Worm (Caenorhabditis elegans) whole organism, young adult: ENCODE results near the gene gst-9.
A peak's percentile ranks its signal among the peaks of the same experiment; 100 is the strongest.

Experiments
- C06A6.2 ChIP-seq: fragments of 200-800 bp; sonication (Bioruptor generic); conservative IDR thresholded peaks from 2 replicates; pipeline ENCODE4 v1.3.6; 2022; ENCODE audit warnings: missing genetic modification characterization, missing compliant biosample characterization
- F33H1.4 ChIP-seq: fragments of 200-800 bp; sonication (Bioruptor generic); IDR thresholded peaks from 2 replicates; pipeline ENCODE4 v1.3.6; 2022; ENCODE audit warnings: missing genetic modification reagents, missing genetic modification characterization, missing compliant biosample characterization
- F52B5.7 ChIP-seq: sonication (generic microtip); optimal IDR thresholded peaks from 2 replicates; lab custom pipeline; 2016; ENCODE audit warnings: mild to moderate bottlenecking, missing genetic modification characterization, missing compliant biosample characterization
- F57C9.4 ChIP-seq: sonication (generic microtip); optimal IDR thresholded peaks from 2 replicates; lab custom pipeline; 2017; ENCODE audit warnings: mild to moderate bottlenecking, missing genetic modification characterization, missing compliant biosample characterization
- Y53G8AR.9 ChIP-seq: fragments of 200-800 bp; sonication (Bioruptor generic); conservative IDR thresholded peaks from 2 replicates; pipeline ENCODE4 v1.3.6; 2022; ENCODE audit warnings: missing genetic modification reagents, missing genetic modification characterization, missing compliant biosample characterization
- Y56A3A.18 ChIP-seq: fragments of 200-800 bp; sonication (Bioruptor generic); IDR thresholded peaks from 2 replicates; pipeline ENCODE4 v1.3.6; 2022; ENCODE audit warnings: missing genetic modification reagents, missing genetic modification characterization, missing compliant biosample characterization
- Y67H2A.10 ChIP-seq: fragments of 200-800 bp; sonication (Bioruptor generic); conservative IDR thresholded peaks from 2 replicates; pipeline ENCODE4 v1.3.6; 2022; ENCODE audit warnings: missing genetic modification reagents, missing genetic modification characterization, missing compliant biosample characterization
- ama-1 ChIP-seq, 3 experiments: fragments of 150-350 bp in 1 of 3; sonication (generic microtip) in 2 of 3; optimal IDR thresholded peaks; 2 replicates each; lab custom pipeline; 2014 to 2018; ENCODE audit warnings: missing biosample characterization in 2 of 3, missing genetic modification characterization in 2 of 3, missing genetic modification reagents in 2 of 3
- aptf-3 ChIP-seq: fragments of 200-800 bp; sonication (Bioruptor generic); IDR thresholded peaks from 2 replicates; pipeline ENCODE4 v1.3.6; 2022; ENCODE audit warnings: missing genetic modification characterization, missing compliant biosample characterization
- athp-1 ChIP-seq: sonication (generic microtip); optimal IDR thresholded peaks from 2 replicates; lab custom pipeline; 2017; ENCODE audit warnings: mild to moderate bottlenecking, missing genetic modification characterization, missing compliant biosample characterization
- bed-1 ChIP-seq: fragments of 200-800 bp; sonication (Bioruptor generic); IDR thresholded peaks from 2 replicates; pipeline ENCODE4 v1.3.6; 2022; ENCODE audit warnings: missing genetic modification reagents, missing genetic modification characterization, missing compliant biosample characterization
- cebp-1 ChIP-seq, 2 experiments: fragments of 200-800 bp in 1 of 2; sonication (Bioruptor generic) in 1 of 2; sonication (generic microtip) in 1 of 2; IDR thresholded peaks in 1 of 2; optimal IDR thresholded peaks in 1 of 2; 2 replicates each; pipeline versions ENCODE4 v1.3.6 to Lab custom; 2017 to 2022; ENCODE audit warnings: missing compliant biosample characterization in 2 of 2, missing genetic modification characterization in 2 of 2, mild to moderate bottlenecking in 1 of 2, missing genetic modification reagents in 1 of 2, moderate library complexity in 1 of 2
- ceh-40 ChIP-seq: fragments of 200-800 bp; sonication (Bioruptor generic); IDR thresholded peaks from 2 replicates; pipeline ENCODE4 v1.3.6; 2022; ENCODE audit warnings: missing genetic modification characterization, missing compliant biosample characterization
- ceh-58 ChIP-seq: fragments of 200-800 bp; sonication (Bioruptor generic); IDR thresholded peaks from 2 replicates; pipeline ENCODE4 v1.3.6; 2022; ENCODE audit warnings: missing genetic modification characterization, missing compliant biosample characterization
- ceh-79 ChIP-seq: sonication (generic microtip); optimal IDR thresholded peaks from 2 replicates; lab custom pipeline; 2017; ENCODE audit warnings: mild to moderate bottlenecking, missing genetic modification characterization, missing compliant biosample characterization
- chd-7 ChIP-seq: sonication (generic microtip); optimal IDR thresholded peaks from 2 replicates; lab custom pipeline; 2016; ENCODE audit warnings: mild to moderate bottlenecking, missing genetic modification characterization, moderate library complexity, missing compliant biosample characterization
- dox-1 ChIP-seq: fragments of 200-800 bp; sonication (Bioruptor generic); IDR thresholded peaks from 2 replicates; pipeline ENCODE4 v1.3.6; 2022; ENCODE audit warnings: missing genetic modification reagents, missing genetic modification characterization, missing compliant biosample characterization
- egl-44 ChIP-seq: fragments of 200-800 bp; sonication (Bioruptor generic); IDR thresholded peaks from 2 replicates; pipeline ENCODE4 v1.3.6; 2022; ENCODE audit warnings: missing genetic modification reagents, missing genetic modification characterization, missing compliant biosample characterization
- egrh-3 ChIP-seq: fragments of 200-800 bp; sonication (Bioruptor generic); IDR thresholded peaks from 2 replicates; pipeline ENCODE4 v1.3.6; 2022; ENCODE audit warnings: missing genetic modification reagents, missing genetic modification characterization, missing compliant biosample characterization
- ekl-4 ChIP-seq: fragments of 200-800 bp; sonication (Bioruptor generic); IDR thresholded peaks from 2 replicates; pipeline ENCODE4 v1.3.6; 2022; ENCODE audit warnings: missing genetic modification reagents, missing genetic modification characterization, missing compliant biosample characterization
- fkh-3 ChIP-seq: sonication (generic microtip); optimal IDR thresholded peaks from 2 replicates; lab custom pipeline; 2016; ENCODE audit warnings: mild to moderate bottlenecking, missing genetic modification characterization, missing compliant biosample characterization
- hlh-12 ChIP-seq: sonication (generic microtip); optimal IDR thresholded peaks from 2 replicates; lab custom pipeline; 2016; ENCODE audit warnings: missing genetic modification characterization, missing compliant biosample characterization
- hmg-1.2 ChIP-seq: fragments of 200-800 bp; sonication (Bioruptor generic); IDR thresholded peaks from 2 replicates; pipeline ENCODE4 v1.3.6; 2022; ENCODE audit warnings: missing genetic modification reagents, missing genetic modification characterization, missing compliant biosample characterization
- hmg-20 ChIP-seq: fragments of 200-800 bp; sonication (Bioruptor generic); IDR thresholded peaks from 2 replicates; pipeline ENCODE4 v1.3.6; 2022; ENCODE audit warnings: missing genetic modification reagents, missing genetic modification characterization, missing compliant biosample characterization
- let-526 ChIP-seq: fragments of 200-800 bp; sonication (Bioruptor generic); IDR thresholded peaks from 2 replicates; pipeline ENCODE4 v1.3.6; 2022; ENCODE audit warnings: missing genetic modification reagents, missing genetic modification characterization, missing compliant biosample characterization
- lin-35 ChIP-seq, 3 experiments: fragments of 150-350 bp in 2 of 3; sonication (generic microtip) in 1 of 3; optimal IDR thresholded peaks; 2 replicates each; lab custom pipeline; 2014 to 2018; ENCODE audit warnings: missing biosample characterization in 3 of 3, missing genetic modification characterization in 3 of 3, missing genetic modification reagents in 3 of 3
- lin-40 ChIP-seq: sonication (generic microtip); optimal IDR thresholded peaks from 2 replicates; lab custom pipeline; 2016; ENCODE audit warnings: missing genetic modification characterization, mild to moderate bottlenecking, missing compliant biosample characterization, missing genotype, missing genetic modification reagents
- lsl-1 ChIP-seq: fragments of 200-800 bp; sonication (Bioruptor generic); optimal IDR thresholded peaks from 2 replicates; lab custom pipeline; 2018; ENCODE audit warnings: mild to moderate bottlenecking, missing genetic modification characterization, moderate library complexity, missing compliant biosample characterization
- lsy-27 ChIP-seq: sonication (generic microtip); optimal IDR thresholded peaks from 2 replicates; lab custom pipeline; 2017; ENCODE audit warnings: missing genetic modification characterization, mild to moderate bottlenecking, missing compliant biosample characterization, antibody characterized with exemption, missing genotype, borderline replicate concordance; ENCODE audit not compliant: insufficient read depth
- madf-10 ChIP-seq: sonication (generic microtip); optimal IDR thresholded peaks from 2 replicates; lab custom pipeline; 2016; ENCODE audit warnings: mild to moderate bottlenecking, missing genetic modification characterization, missing compliant biosample characterization
- madf-6 ChIP-seq: fragments of 200-800 bp; sonication (Bioruptor generic); IDR thresholded peaks from 2 replicates; pipeline ENCODE4 v1.3.6; 2022; ENCODE audit warnings: missing genetic modification reagents, missing genetic modification characterization, missing compliant biosample characterization
- nfya-2 ChIP-seq: fragments of 200-800 bp; sonication (Bioruptor generic); IDR thresholded peaks from 2 replicates; pipeline ENCODE4 v1.3.6; 2022; ENCODE audit warnings: missing genetic modification reagents, missing genetic modification characterization, missing compliant biosample characterization
- nhr-27 ChIP-seq: fragments of 200-800 bp; sonication (Bioruptor generic); optimal IDR thresholded peaks from 2 replicates; lab custom pipeline; 2018; ENCODE audit warnings: mild to moderate bottlenecking, missing genetic modification characterization, moderate library complexity, missing compliant biosample characterization
- pha-4 ChIP-seq: fragments of 150-350 bp; sonication (generic microtip); optimal IDR thresholded peaks from 2 replicates; lab custom pipeline; 2014; ENCODE audit warnings: missing biosample characterization, missing genetic modification reagents, missing genetic modification characterization
- sea-2 ChIP-seq: fragments of 200-800 bp; sonication (Bioruptor generic); IDR thresholded peaks from 2 replicates; pipeline ENCODE4 v1.3.6; 2022; ENCODE audit warnings: missing genetic modification characterization, missing compliant biosample characterization
- snpc-1.3 ChIP-seq: sonication (generic microtip); optimal IDR thresholded peaks from 2 replicates; lab custom pipeline; 2017; ENCODE audit warnings: missing genetic modification characterization, mild to moderate bottlenecking, missing compliant biosample characterization, antibody characterized with exemption, moderate library complexity, missing genotype, missing genetic modification reagents; ENCODE audit not compliant: insufficient read depth
- tlf-1 ChIP-seq: fragments of 200-800 bp; sonication (Bioruptor generic); optimal IDR thresholded peaks from 2 replicates; lab custom pipeline; 2018; ENCODE audit warnings: mild to moderate bottlenecking, missing genetic modification characterization, missing compliant biosample characterization
- unc-62 ChIP-seq: fragments of 150-350 bp; optimal IDR thresholded peaks from 2 replicates; lab custom pipeline; 2014; ENCODE audit warnings: missing biosample characterization, missing genetic modification reagents, missing genetic modification characterization
- zim-3 ChIP-seq: sonication (generic microtip); optimal IDR thresholded peaks from 2 replicates; lab custom pipeline; 2017; ENCODE audit warnings: mild to moderate bottlenecking, missing genetic modification characterization, moderate library complexity, missing compliant biosample characterization
- ztf-18 ChIP-seq: sonication (generic microtip); optimal IDR thresholded peaks from 2 replicates; lab custom pipeline; 2016; ENCODE audit warnings: missing genotype, mild to moderate bottlenecking, missing genetic modification characterization, missing compliant biosample characterization
- ztf-28 ChIP-seq: fragments of 200-800 bp; sonication (Bioruptor generic); IDR thresholded peaks from 2 replicates; pipeline ENCODE4 v1.3.6; 2022; ENCODE audit warnings: missing genetic modification reagents, missing genetic modification characterization, missing compliant biosample characterization

The gst-9 gene

ce11 chrII:4904277-4904676 is 12.9 kb downstream of the gst-9 start (continued):
- peak; percentile 9 for TF ChIP-seq chd-7 (tag; lab: Kevin White, UChicago)
- peak; percentile 94 for TF ChIP-seq hmg-1.2 (GFP tag; lab: Robert Waterston, UW)
- TF ChIP-seq zim-3, result no peak
- TF ChIP-seq snpc-1.3 (tag; lab: Kevin White, UChicago), result peak; percentile 58
- peak; percentile 32; the same call in 1 of the 2 replicates for TF ChIP-seq let-526 (GFP tag; lab: Robert Waterston, UW)
- TF ChIP-seq hmg-20 (GFP tag; lab: Robert Waterston, UW), result no peak
- no peak for TF ChIP-seq fkh-3 (tag; lab: Kevin White, UChicago)
- no peak for TF ChIP-seq Y56A3A.18 (GFP tag; lab: Robert Waterston, UW)
- TF ChIP-seq nfya-2 (GFP tag; lab: Robert Waterston, UW), result no peak
- no peak for TF ChIP-seq sea-2 (GFP tag; lab: Robert Waterston, UW)

- no peak for TF ChIP-seq lsl-1
- no peak for TF ChIP-seq egrh-3 (GFP tag; lab: Robert Waterston, UW)
- no peak for TF ChIP-seq bed-1 (GFP tag; lab: Robert Waterston, UW)
- peak; percentile 7 for TF ChIP-seq pha-4
- TF ChIP-seq ceh-58 (GFP tag; lab: Robert Waterston, UW), result no peak
- no peak for TF ChIP-seq cebp-1 (GFP tag; IDR thresholded peaks at IDR 0.05; lab: Robert Waterston, UW)
- no peak for TF ChIP-seq cebp-1 (tag; optimal IDR thresholded peaks at IDR 0.05; lab: Kevin White, UChicago)
- no peak for TF ChIP-seq Y56A3A.18 (GFP tag; lab: Robert Waterston, UW)
- TF ChIP-seq madf-10, result no peak
- TF ChIP-seq madf-6 (GFP tag; lab: Robert Waterston, UW), result no peak
- TF ChIP-seq ceh-40 (GFP tag; lab: Robert Waterston, UW), result no peak
- TF ChIP-seq ztf-28 (GFP tag; lab: Robert Waterston, UW), result no peak
- TF ChIP-seq F52B5.7, result no peak
- TF ChIP-seq lin-40 (tag; lab: Kevin White, UChicago), result no peak
- TF ChIP-seq Y67H2A.10, result no peak
- peak; percentile 67 for TF ChIP-seq unc-62 (GFP tag; lab: Kevin White, UChicago)
- no peak for TF ChIP-seq lin-35 (GFP tag; optimal IDR thresholded peaks at IDR 0.05; lab: Kevin White, UChicago)
Observed at ce11 chrII:4904778-4905177, 13.4 kb downstream of the gst-9 start, which contains the start of gene btbd-10. btbd-10 (plus strand) TSS chrII:4905008.

- TF ChIP-seq F33H1.4 (GFP tag; lab: Robert Waterston, UW) (peak; percentile 50; the same call in 1 of the 2 replicates), nhr-27 (tag; lab: Kevin White, UChicago) (no peak), lsy-27 (tag; lab: Kevin White, UChicago) (no peak), ztf-18 (tag; lab: Kevin White, UChicago) (no peak), athp-1 (no peak), egl-44 (GFP tag; lab: Robert Waterston, UW) (no peak), aptf-3 (GFP tag; lab: Robert Waterston, UW) (no peak), Y53G8AR.9 (GFP tag; lab: Robert Waterston, UW) (no peak), ceh-79 (no peak), F57C9.4 (no peak), hlh-12 (no peak), fkh-3 (tag; lab: Kevin White, UChicago) (no peak), ekl-4 (GFP tag; lab: Robert Waterston, UW) (no peak), tlf-1 (GFP tag; lab: Kevin White, UChicago) (no peak), madf-6 (GFP tag; lab: Robert Waterston, UW) (peak; percentile 56), ama-1 (optimal IDR thresholded peaks at IDR 0.05; lab: Kevin White, UChicago) (no peak), ama-1 (GFP tag; optimal IDR thresholded peaks at IDR 0.05; lab: Kevin White, UChicago) (no peak), egrh-3 (GFP tag; lab: Robert Waterston, UW) (no peak), C06A6.2 (GFP tag; lab: Robert Waterston, UW) (no peak), dox-1 (GFP tag; lab: Robert Waterston, UW) (no peak), lsl-1 (peak; percentile 70)
Observed at ce11 chrII:4905331-4905730, 13.9 kb downstream of the gst-9 start.
